Fruit fly (Drosophila melanogaster) whole organism, pupa: Measurements from ENCODE around the gene LIMK1.

ENCODE experiments used
- CG12605 ChIP-seq: fragments of 200-800 bp; sonication (Bioruptor generic); IDR thresholded peaks from 2 replicates; pipeline ENCODE4 v1.3.6; 2022; ENCODE audit warnings: missing biosample characterization, missing genetic modification characterization
- CG15710 ChIP-seq: fragments of 200-800 bp; sonication (Bioruptor generic); optimal IDR thresholded peaks from 2 replicates; lab custom pipeline; 2018; ENCODE audit warnings: missing biosample characterization, mild to moderate bottlenecking, missing genetic modification characterization, moderate library complexity
- CG17806 ChIP-seq: fragments of 200-800 bp; sonication (Bioruptor generic); optimal IDR thresholded peaks from 2 replicates; lab custom pipeline; 2018; ENCODE audit warnings: missing biosample characterization, mild to moderate bottlenecking, missing genetic modification characterization, moderate library complexity
- CG4496 ChIP-seq: fragments of 200-800 bp; sonication (Bioruptor generic); IDR thresholded peaks from 3 replicates; pipeline ENCODE4 v1.3.6; 2022; ENCODE audit warnings: missing biosample characterization, missing genetic modification characterization
- EcR ChIP-seq: fragments of 200-800 bp; sonication (Bioruptor generic); optimal IDR thresholded peaks from 3 replicates; lab custom pipeline; 2019; ENCODE audit warnings: missing biosample characterization, missing genetic modification characterization, mild to moderate bottlenecking, moderate library complexity, missing genetic modification reagents
- Pif1B ChIP-seq: fragments of 200-800 bp; sonication (Bioruptor generic); optimal IDR thresholded peaks from 3 replicates; lab custom pipeline; 2016; ENCODE audit warnings: missing biosample characterization, missing genetic modification characterization
- Snoo ChIP-seq: fragments of 200-800 bp; sonication (Bioruptor generic); optimal IDR thresholded peaks from 3 replicates; lab custom pipeline; 2017; ENCODE audit warnings: missing biosample characterization, mild to moderate bottlenecking, missing genetic modification characterization, inconsistent platforms

DNA sequence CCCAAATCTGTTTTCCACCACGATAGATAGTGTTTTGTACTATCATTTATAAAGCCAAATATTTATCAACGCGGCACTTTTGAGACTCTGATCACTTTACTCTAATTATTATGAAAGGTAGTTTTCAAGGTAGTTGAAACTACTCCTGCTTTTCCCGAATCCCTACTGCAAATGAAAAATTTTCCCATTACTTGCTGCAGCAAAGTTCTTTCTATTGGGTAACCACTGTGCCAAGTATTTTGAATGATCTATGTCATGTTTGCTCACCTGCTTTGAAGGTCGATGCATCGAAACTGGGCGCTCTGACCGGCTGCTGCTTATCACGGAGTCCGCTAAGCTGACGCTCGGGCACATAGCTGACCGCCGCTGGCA, 10.7 kb downstream of the LIMK1 start:
- TF ChIP-seq CG12605 (GFP tag; lab: Robert Waterston, UW), result no peak
- no peak for TF ChIP-seq EcR (GFP tag; lab: Kevin White, UChicago)
- no peak for TF ChIP-seq CG15710 (tag; lab: Kevin White, UChicago)
- no peak for TF ChIP-seq CG17806 (tag; lab: Kevin White, UChicago)
- TF ChIP-seq Snoo (tag; lab: Kevin White, UChicago), result no peak
- no peak for TF ChIP-seq Pif1B (GFP tag; lab: Kevin White, UChicago)
- no peak for TF ChIP-seq CG4496 (GFP tag; lab: Robert Waterston, UW)
